Worm (Caenorhabditis elegans) whole organism, L2 larva: ENCODE results near the gene F11A5.17.

Experiments used
- C34F6.9 ChIP-seq: fragments of 150-350 bp; optimal IDR thresholded peaks from 2 replicates; lab custom pipeline; 2014; ENCODE audit warnings: missing biosample characterization, missing genetic modification characterization
- F13H6.1 ChIP-seq: sonication (generic microtip); optimal IDR thresholded peaks from 2 replicates; lab custom pipeline; 2016; ENCODE audit warnings: missing genetic modification characterization, missing compliant biosample characterization
- R02D3.7 ChIP-seq: fragments of 150-350 bp; optimal IDR thresholded peaks from 2 replicates; lab custom pipeline; 2014; ENCODE audit warnings: missing biosample characterization, missing genetic modification characterization
- Y55F3AM.14 ChIP-seq: fragments of 200-800 bp; sonication (Bioruptor generic); optimal IDR thresholded peaks from 2 replicates; lab custom pipeline; 2018; ENCODE audit warnings: mild to moderate bottlenecking, missing genetic modification characterization, missing compliant biosample characterization
- ZK546.5 ChIP-seq: sonication (generic microtip); optimal IDR thresholded peaks from 2 replicates; lab custom pipeline; 2017; ENCODE audit warnings: missing biosample characterization, missing genetic modification characterization
- alr-1 ChIP-seq: fragments of 150-350 bp; optimal IDR thresholded peaks from 2 replicates; lab custom pipeline; 2014; ENCODE audit warnings: missing biosample characterization, missing genetic modification characterization
- aly-2 ChIP-seq: fragments of 150-350 bp; optimal IDR thresholded peaks from 2 replicates; lab custom pipeline; 2014; ENCODE audit warnings: missing biosample characterization, missing genetic modification characterization
- ceh-16 ChIP-seq: fragments of 150-350 bp; optimal IDR thresholded peaks from 2 replicates; lab custom pipeline; 2014; ENCODE audit warnings: missing biosample characterization, missing genetic modification characterization
- ceh-82 ChIP-seq: fragments of 150-350 bp; optimal IDR thresholded peaks from 2 replicates; lab custom pipeline; 2014; ENCODE audit warnings: missing biosample characterization, missing genetic modification characterization
- crh-2 ChIP-seq: sonication (generic microtip); optimal IDR thresholded peaks from 2 replicates; lab custom pipeline; 2017; ENCODE audit warnings: missing biosample characterization, missing genetic modification characterization
- dmd-4 ChIP-seq: sonication (generic microtip); optimal IDR thresholded peaks from 2 replicates; lab custom pipeline; 2017; ENCODE audit warnings: missing biosample characterization, missing genetic modification characterization
- egl-27 ChIP-seq: sonication (generic microtip); optimal IDR thresholded peaks from 3 replicates; lab custom pipeline; 2017; ENCODE audit warnings: missing biosample characterization, missing genetic modification reagents, missing genetic modification characterization
- elt-1 ChIP-seq: fragments of 150-350 bp; optimal IDR thresholded peaks from 2 replicates; lab custom pipeline; 2014; ENCODE audit warnings: missing biosample characterization, missing genetic modification characterization
- fos-1 ChIP-seq: fragments of 150-350 bp; optimal IDR thresholded peaks from 2 replicates; lab custom pipeline; 2014; ENCODE audit warnings: missing biosample characterization, missing genetic modification characterization
- gmeb-1 ChIP-seq: fragments of 150-350 bp; optimal IDR thresholded peaks from 2 replicates; lab custom pipeline; 2014; ENCODE audit warnings: missing biosample characterization, missing genetic modification characterization
- lin-13 ChIP-seq: fragments of 150-350 bp; optimal IDR thresholded peaks from 2 replicates; lab custom pipeline; 2014; ENCODE audit warnings: missing biosample characterization, missing genetic modification reagents, missing genetic modification characterization
- lin-39 ChIP-seq: fragments of 150-350 bp; optimal IDR thresholded peaks from 2 replicates; lab custom pipeline; 2014; ENCODE audit warnings: missing biosample characterization, missing genetic modification reagents, missing genetic modification characterization
- lsy-2 ChIP-seq, 2 experiments: fragments of 150-350 bp in 1 of 2; sonication (generic microtip) in 1 of 2; optimal IDR thresholded peaks; 2 replicates each; lab custom pipeline; 2014 to 2017; ENCODE audit warnings: missing biosample characterization in 2 of 2, missing genetic modification characterization in 2 of 2
- mab-5 ChIP-seq: fragments of 150-350 bp; optimal IDR thresholded peaks from 2 replicates; lab custom pipeline; 2014; ENCODE audit warnings: missing biosample characterization, missing genetic modification characterization
- mbf-1 ChIP-seq: sonication (generic microtip); optimal IDR thresholded peaks from 2 replicates; lab custom pipeline; 2017; ENCODE audit warnings: missing biosample characterization, missing genetic modification characterization
- nhr-10 ChIP-seq: sonication (generic microtip); optimal IDR thresholded peaks from 2 replicates; lab custom pipeline; 2017; ENCODE audit warnings: missing biosample characterization, missing genetic modification characterization
- nhr-11 ChIP-seq: fragments of 150-350 bp; optimal IDR thresholded peaks from 2 replicates; lab custom pipeline; 2014; ENCODE audit warnings: missing biosample characterization, missing genetic modification characterization
- nhr-12 ChIP-seq: fragments of 150-350 bp; optimal IDR thresholded peaks from 2 replicates; lab custom pipeline; 2014; ENCODE audit warnings: missing biosample characterization, missing genetic modification characterization
- nhr-129 ChIP-seq: fragments of 150-350 bp; optimal IDR thresholded peaks from 2 replicates; lab custom pipeline; 2014; ENCODE audit warnings: missing biosample characterization, missing genetic modification characterization
- nhr-21 ChIP-seq: fragments of 150-350 bp; optimal IDR thresholded peaks from 2 replicates; lab custom pipeline; 2014; ENCODE audit warnings: missing biosample characterization, missing genetic modification characterization
- nhr-23 ChIP-seq: fragments of 150-350 bp; optimal IDR thresholded peaks from 2 replicates; lab custom pipeline; 2014; ENCODE audit warnings: missing biosample characterization, missing genetic modification reagents, missing genetic modification characterization
- nhr-237 ChIP-seq: fragments of 150-350 bp; optimal IDR thresholded peaks from 2 replicates; lab custom pipeline; 2014; ENCODE audit warnings: missing biosample characterization, missing genetic modification characterization
- nhr-25 ChIP-seq: fragments of 150-350 bp; sonication (generic microtip); optimal IDR thresholded peaks from 3 replicates; lab custom pipeline; 2014; ENCODE audit warnings: missing biosample characterization, missing genetic modification characterization
- nhr-6 ChIP-seq: fragments of 150-350 bp; optimal IDR thresholded peaks from 2 replicates; lab custom pipeline; 2014; ENCODE audit warnings: missing biosample characterization, missing genetic modification characterization
- nhr-77 ChIP-seq: fragments of 150-350 bp; optimal IDR thresholded peaks from 2 replicates; lab custom pipeline; 2014; ENCODE audit warnings: missing biosample characterization, missing genetic modification characterization
- peb-1 ChIP-seq: fragments of 150-350 bp; optimal IDR thresholded peaks from 2 replicates; lab custom pipeline; 2014; ENCODE audit warnings: missing biosample characterization, missing genetic modification characterization
- sem-4 ChIP-seq: fragments of 150-350 bp; optimal IDR thresholded peaks from 2 replicates; lab custom pipeline; 2014; ENCODE audit warnings: missing biosample characterization, missing genetic modification reagents, missing genetic modification characterization
- skn-1 ChIP-seq: sonication (generic microtip); optimal IDR thresholded peaks from 2 replicates; lab custom pipeline; 2017; ENCODE audit warnings: missing biosample characterization, missing genetic modification characterization
- sma-3 ChIP-seq: sonication (generic microtip); optimal IDR thresholded peaks from 2 replicates; lab custom pipeline; 2016; ENCODE audit warnings: missing genetic modification reagents, missing genetic modification characterization, missing compliant biosample characterization
- snpc-4 ChIP-seq: fragments of 150-350 bp; optimal IDR thresholded peaks from 2 replicates; lab custom pipeline; 2014; ENCODE audit warnings: missing biosample characterization, missing genetic modification characterization
- unc-39 ChIP-seq: fragments of 150-350 bp; optimal IDR thresholded peaks from 2 replicates; lab custom pipeline; 2014; ENCODE audit warnings: missing biosample characterization, missing genetic modification characterization
- unc-55 ChIP-seq: fragments of 150-350 bp; sonication (generic microtip); optimal IDR thresholded peaks from 3 replicates; lab custom pipeline; 2014; ENCODE audit warnings: missing biosample characterization, missing genetic modification reagents, missing genetic modification characterization
- zag-1 ChIP-seq: fragments of 150-350 bp; optimal IDR thresholded peaks from 2 replicates; lab custom pipeline; 2014; ENCODE audit warnings: missing biosample characterization, missing genetic modification characterization
- ztf-1 ChIP-seq: fragments of 200-800 bp; sonication (Bioruptor generic); conservative IDR thresholded peaks from 2 replicates; pipeline ENCODE4 v1.3.6; 2022; ENCODE audit warnings: missing genetic modification characterization, missing compliant biosample characterization
- ztf-11 ChIP-seq: sonication (generic microtip); optimal IDR thresholded peaks from 2 replicates; lab custom pipeline; 2017; ENCODE audit warnings: missing biosample characterization, missing genetic modification characterization

Gene F11A5.17

DNA sequence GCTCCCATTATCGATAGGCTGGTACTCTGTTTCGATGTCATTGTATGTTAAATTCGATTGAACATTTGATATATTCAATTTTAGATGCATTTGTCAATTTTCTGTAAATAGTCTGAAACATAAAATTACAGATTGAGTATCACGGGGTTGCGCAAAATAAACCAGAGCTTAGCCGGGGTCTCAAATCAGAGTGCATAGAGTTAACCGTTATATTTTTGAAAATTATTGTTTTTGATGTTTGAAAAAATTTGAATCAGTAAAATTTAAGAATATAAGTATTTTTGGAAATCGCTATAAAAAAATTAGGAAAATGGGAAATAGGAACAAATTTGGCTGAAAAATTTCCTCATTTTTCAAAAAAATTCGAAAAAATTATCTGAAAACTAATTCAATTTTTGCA, 42.2 kb upstream of the F11A5.17 start, which contains the start of gene F10A3.17:
F10A3.17 (minus strand) TSS at position 101 of the 400 bp plus-strand sequence.
- TF ChIP-seq lsy-2 (tag; optimal IDR thresholded peaks at IDR 0.05; lab: Kevin White, UChicago) (no peak), ZK546.5 (tag; lab: Kevin White, UChicago) (no peak), ceh-16 (tag; lab: Kevin White, UChicago) (no peak), nhr-23 (tag; lab: Kevin White, UChicago) (no peak), unc-39 (no peak), alr-1 (tag; lab: Kevin White, UChicago) (no peak), ztf-11 (tag; lab: Kevin White, UChicago) (no peak), R02D3.7 (no peak), nhr-21 (tag; lab: Kevin White, UChicago) (no peak), lin-13 (GFP tag; lab: Kevin White, UChicago) (no peak), elt-1 (tag; lab: Kevin White, UChicago) (no peak), F13H6.1 (tag; lab: Kevin White, UChicago) (no peak), sma-3 (GFP tag; lab: Kevin White, UChicago) (no peak), nhr-11 (tag; lab: Kevin White, UChicago) (no peak), snpc-4 (tag; lab: Kevin White, UChicago) (no peak), nhr-6 (tag; lab: Kevin White, UChicago) (no peak), crh-2 (tag; lab: Kevin White, UChicago) (no peak), skn-1 (tag; lab: Kevin White, UChicago) (no peak)

- no peak for TF ChIP-seq nhr-25 (tag; lab: Kevin White, UChicago)
- TF ChIP-seq lin-13 (GFP tag; lab: Kevin White, UChicago) = no peak
- no peak for TF ChIP-seq gmeb-1 (tag; lab: Kevin White, UChicago)
- TF ChIP-seq nhr-11 (tag; lab: Kevin White, UChicago) = no peak
- no peak for TF ChIP-seq nhr-10 (tag; lab: Kevin White, UChicago)
- TF ChIP-seq skn-1 (tag; lab: Kevin White, UChicago) = no peak
- TF ChIP-seq egl-27 = no peak
- no peak for TF ChIP-seq R02D3.7
- no peak for TF ChIP-seq unc-39
- no peak for TF ChIP-seq nhr-237 (tag; lab: Kevin White, UChicago)
- TF ChIP-seq nhr-12 (tag; lab: Kevin White, UChicago) = no peak
- no peak for TF ChIP-seq zag-1 (tag; lab: Kevin White, UChicago)
- TF ChIP-seq dmd-4 (tag; lab: Kevin White, UChicago) = no peak
- TF ChIP-seq aly-2 (tag; lab: Kevin White, UChicago) = no peak
- no peak for TF ChIP-seq ceh-16 (tag; lab: Kevin White, UChicago)
- no peak for TF ChIP-seq Y55F3AM.14 (GFP tag; lab: Kevin White, UChicago)
- peak; percentile 62 for TF ChIP-seq fos-1 (tag; lab: Kevin White, UChicago)
- TF ChIP-seq mab-5 = no peak
- TF ChIP-seq unc-55 (GFP tag; lab: Kevin White, UChicago) = peak; percentile 56
- peak; percentile 83 for TF ChIP-seq nhr-129 (tag; lab: Kevin White, UChicago)
- TF ChIP-seq lsy-2 (tag; optimal IDR thresholded peaks at IDR 0.05; lab: Kevin White, UChicago) = no peak
These were observed 41.7 kb upstream of the F11A5.17 start for ce11 chrV:16160087-16160486.

ce11 chrV:16162124-16162735, 39.6 kb upstream of the F11A5.17 start, which contains the start of the genes str-109 and F10A3.11:
Gene str-109, minus strand, starts transcription at chrV:16162224.
Gene F10A3.11, plus strand, starts transcription at chrV:16162685.
- TF ChIP-seq lin-13 (GFP tag; lab: Kevin White, UChicago) (no peak), ztf-1 (GFP tag; lab: Robert Waterston, UW) (no peak), F13H6.1 (tag; lab: Kevin White, UChicago) (no peak), R02D3.7 (no peak), snpc-4 (tag; lab: Kevin White, UChicago) (no peak), aly-2 (tag; lab: Kevin White, UChicago) (no peak), zag-1 (tag; lab: Kevin White, UChicago) (no peak), mbf-1 (tag; lab: Kevin White, UChicago) (no peak)

DNA sequence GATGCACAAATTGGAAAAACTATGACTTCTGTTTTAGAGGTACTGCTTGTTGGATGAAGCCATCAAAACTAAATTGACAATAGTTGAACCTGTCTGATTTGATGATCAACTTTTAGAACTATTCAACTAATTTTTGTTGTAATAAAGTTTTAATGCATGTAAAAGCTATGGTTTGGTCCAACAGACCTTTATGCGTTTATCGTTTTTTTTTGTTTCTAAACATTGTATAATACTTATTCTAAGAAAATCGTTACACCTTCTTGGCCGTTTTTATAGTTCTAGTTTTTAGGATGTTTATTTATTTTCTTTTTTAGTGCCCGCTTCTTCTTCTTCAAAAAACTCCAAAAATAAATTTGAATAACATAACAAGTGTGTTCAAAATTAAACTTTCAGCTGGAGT, 38.1 kb upstream of the F11A5.17 start, which contains the start of gene F10A3.12:
F10A3.12 (plus strand) TSS at position 301 of the 400 bp plus-strand sequence.
- TF ChIP-seq unc-39 (no peak), nhr-21 (tag; lab: Kevin White, UChicago) (no peak), gmeb-1 (tag; lab: Kevin White, UChicago) (no peak), nhr-237 (tag; lab: Kevin White, UChicago) (no peak), zag-1 (tag; lab: Kevin White, UChicago) (no peak), nhr-77 (tag; lab: Kevin White, UChicago) (no peak), lin-39 (tag; lab: Kevin White, UChicago) (no peak), ceh-16 (tag; lab: Kevin White, UChicago) (no peak), elt-1 (tag; lab: Kevin White, UChicago) (no peak), dmd-4 (tag; lab: Kevin White, UChicago) (no peak), alr-1 (tag; lab: Kevin White, UChicago) (no peak), ztf-11 (tag; lab: Kevin White, UChicago) (no peak), nhr-25 (tag; lab: Kevin White, UChicago) (no peak), peb-1 (no peak), lin-13 (GFP tag; lab: Kevin White, UChicago) (no peak), C34F6.9 (tag; lab: Kevin White, UChicago) (no peak), Y55F3AM.14 (GFP tag; lab: Kevin White, UChicago) (no peak), sem-4 (no peak), ceh-82 (tag; lab: Kevin White, UChicago) (no peak)
